Worm (Caenorhabditis elegans): ENCODE measurements around the gene rcs-1.

The rcs-1 gene

DNA sequence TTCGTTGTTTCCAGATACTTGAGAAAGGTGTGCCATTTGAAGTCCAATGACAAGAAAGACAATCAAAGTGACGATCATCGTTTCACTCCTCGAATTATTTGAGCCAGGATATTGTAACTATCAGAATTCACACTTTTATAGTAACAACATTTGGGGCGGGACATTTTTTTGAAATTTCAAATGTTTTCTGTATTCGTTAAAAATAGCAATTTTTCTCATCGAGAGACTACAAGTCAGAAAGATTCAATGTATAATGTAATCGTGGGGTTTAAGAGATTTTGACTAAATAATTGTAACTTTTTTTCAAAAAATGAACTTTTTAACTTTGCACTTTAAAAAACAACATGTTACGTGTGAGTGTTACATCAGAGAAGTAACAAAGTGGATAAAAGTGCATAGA is 38.2 kb upstream of the rcs-1 start, which contains the start of gene ins-9:
TSS of gene ins-9 (minus strand) at position 101 of the 400 bp plus-strand sequence.
- TF ChIP-seq php-3 (GFP tag; IDR thresholded peaks at IDR 0.05) (no peak), dmd-6 (GFP tag; IDR thresholded peaks at IDR 0.05) (no peak), skn-1 (tag; optimal IDR thresholded peaks at IDR 0.05) (no peak), ceh-32 (tag; optimal IDR thresholded peaks at IDR 0.05; ENCODE audit: poor library complexity) (no peak), Y105C5A.15 (GFP tag; IDR thresholded peaks at IDR 0.05) (no peak), unc-39 (tag; optimal IDR thresholded peaks at IDR 0.05) (no peak), nhr-11 (tag; optimal IDR thresholded peaks at IDR 0.05) (no peak), lin-13 (GFP tag; optimal IDR thresholded peaks at IDR 0.05) (no peak), ctbp-1 (GFP tag; IDR thresholded peaks at IDR 0.05) (no peak), tag-97 (GFP tag; IDR thresholded peaks at IDR 0.05) (no peak), ZK546.5 (tag; optimal IDR thresholded peaks at IDR 0.05) (no peak), F44E2.7 (GFP tag; IDR thresholded peaks at IDR 0.05) (no peak), nhr-111 (GFP tag; optimal IDR thresholded peaks at IDR 0.05) (no peak), set-16 (GFP tag; IDR thresholded peaks at IDR 0.05) (no peak), ceh-20 (GFP tag; IDR thresholded peaks at IDR 0.05) (no peak), daf-16 (GFP tag; optimal IDR thresholded peaks at IDR 0.05) (no peak), daf-16 (tag; optimal IDR thresholded peaks at IDR 0.05) (no peak)

DNA sequence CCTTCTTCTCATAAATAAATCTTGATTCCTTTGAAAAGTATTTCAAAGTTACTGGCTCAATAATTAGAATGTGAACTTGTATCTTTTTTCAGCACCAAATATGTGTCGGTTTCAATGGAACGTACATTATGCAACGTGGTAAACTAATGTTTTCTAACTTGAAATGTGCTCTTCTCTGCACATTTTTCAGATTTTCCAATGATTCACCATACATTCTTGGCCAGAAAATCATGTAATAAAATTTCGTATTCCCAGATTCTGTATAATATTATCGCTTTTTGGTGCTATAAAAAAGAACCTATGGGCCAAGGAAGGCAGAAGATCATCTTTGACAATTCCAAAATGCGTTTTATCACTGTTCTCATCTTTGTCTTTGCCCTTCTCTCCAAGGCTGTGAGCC is 32.6 kb upstream of the rcs-1 start, which contains the start of gene C06E2.9:
TSS of gene C06E2.9 (plus strand) at position 301 of the 400 bp plus-strand sequence.
- TF ChIP-seq nhr-102 (tag; optimal IDR thresholded peaks at IDR 0.05) (no peak), unc-62 (GFP tag; optimal IDR thresholded peaks at IDR 0.05 in 1 of 2) (peak in 1 of 2 experiments; percentile 2), unc-62 (tag; optimal IDR thresholded peaks at IDR 0.05) (no peak)

DNA sequence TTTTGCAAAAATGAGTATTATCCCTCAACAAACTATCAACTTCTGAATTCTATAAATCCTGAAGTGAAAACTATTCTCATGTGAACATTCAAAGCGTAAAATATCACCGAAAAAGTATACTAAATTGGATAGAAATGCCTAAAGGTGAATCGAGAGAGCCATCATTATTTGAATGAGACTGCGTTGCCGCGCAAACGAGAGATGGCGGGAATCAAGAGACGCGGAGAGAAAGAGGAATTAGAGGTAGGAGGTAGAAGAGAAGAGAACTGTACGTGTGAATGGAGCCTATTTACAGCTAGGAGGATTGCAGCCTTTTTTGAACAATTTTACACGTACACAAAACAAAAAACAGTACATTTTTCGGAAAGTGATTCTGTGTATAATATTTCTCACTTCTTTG is 31.2 kb upstream of the rcs-1 start:
- TF ChIP-seq vab-7 (GFP tag; IDR thresholded peaks at IDR 0.05) = no peak
- peak; percentile 26 for TF ChIP-seq dpl-1 (GFP tag; optimal IDR thresholded peaks at IDR 0.05)
- TF ChIP-seq spr-1 (tag; optimal IDR thresholded peaks at IDR 0.05) = no peak

DNA sequence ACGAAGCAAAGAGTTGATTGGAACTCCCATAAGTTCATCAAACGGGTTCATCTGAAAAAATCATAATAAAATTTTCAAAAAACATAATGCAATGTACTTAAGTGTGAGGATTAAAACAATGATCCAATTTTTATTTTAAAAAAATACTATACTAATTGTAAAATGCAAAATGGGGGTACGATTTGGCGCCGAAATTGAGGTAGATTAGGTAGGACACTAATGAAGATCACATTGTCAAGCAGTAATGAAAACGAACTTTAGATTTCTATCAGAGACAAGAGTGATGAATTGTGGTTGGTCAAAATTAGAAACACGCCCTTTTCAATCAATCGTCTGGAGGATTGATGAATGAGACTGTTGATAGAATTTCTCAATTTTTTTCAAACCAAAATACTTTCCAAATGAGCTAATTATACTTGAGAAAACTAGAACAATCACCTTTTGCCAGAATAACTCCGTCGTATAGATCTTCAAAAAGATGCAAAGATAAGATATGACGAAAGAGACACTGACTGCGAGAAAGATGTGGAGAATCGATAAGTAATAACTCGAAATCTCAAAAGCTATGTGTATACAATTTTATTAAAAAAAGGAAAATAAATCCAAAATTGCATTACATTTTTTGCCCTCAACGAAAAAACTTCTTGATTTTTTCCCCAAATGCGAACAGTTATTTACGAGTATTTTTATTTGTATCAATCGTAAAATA is 29.7 kb upstream of the rcs-1 start, which contains the start of gene C06E2.5:
TSS of gene C06E2.5 (minus strand) at position 51 of the 709 bp plus-strand sequence.
- TF ChIP-seq unc-62 (GFP tag; optimal IDR thresholded peaks at IDR 0.05 in 1 of 2) = peak in 1 of 2 experiments; percentile 45
- TF ChIP-seq unc-62 (tag; optimal IDR thresholded peaks at IDR 0.05) = no peak
- no peak for TF ChIP-seq gei-8 (GFP tag; optimal IDR thresholded peaks at IDR 0.05)
- no peak for TF ChIP-seq lin-1 (GFP tag; IDR thresholded peaks at IDR 0.05)
- no peak for TF ChIP-seq duxl-1 (tag; optimal IDR thresholded peaks at IDR 0.05; ENCODE audit: poor library complexity)
- TF ChIP-seq egl-27 (tag; optimal IDR thresholded peaks at IDR 0.05) = no peak
- no peak for TF ChIP-seq ZK546.5 (tag; optimal IDR thresholded peaks at IDR 0.05)

DNA sequence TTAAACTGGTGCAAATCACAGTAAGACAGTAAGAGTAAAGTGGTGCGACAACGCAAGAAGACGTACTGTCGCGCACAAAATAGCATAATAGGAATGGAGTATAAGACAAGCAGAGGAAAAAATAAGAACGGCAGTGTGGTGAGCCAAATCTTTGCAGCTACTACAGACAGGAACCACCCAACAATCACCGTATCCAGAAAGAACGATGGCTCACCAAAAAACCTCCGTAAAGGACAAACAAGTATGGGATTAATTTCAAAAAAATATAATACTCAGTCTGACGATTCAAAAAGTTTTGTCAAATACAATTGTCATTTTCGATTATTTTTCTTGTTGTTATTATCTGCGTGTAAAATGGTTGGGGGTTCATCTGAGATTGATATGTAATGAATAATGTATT is 26.1 kb upstream of the rcs-1 start:
- no peak for TF ChIP-seq mdt-29 (GFP tag; IDR thresholded peaks at IDR 0.05)
- TF ChIP-seq dve-1 (tag; optimal IDR thresholded peaks at IDR 0.05; ENCODE audit: insufficient read depth) = no peak
- TF ChIP-seq ctbp-1 (GFP tag; IDR thresholded peaks at IDR 0.05) = no peak
- TF ChIP-seq aha-1 (tag) = peak; percentile 93
- TF ChIP-seq nhr-41 (GFP tag; IDR thresholded peaks at IDR 0.05) = no peak
- TF ChIP-seq Y48G9A.11 (GFP tag; IDR thresholded peaks at IDR 0.05) = no peak

DNA sequence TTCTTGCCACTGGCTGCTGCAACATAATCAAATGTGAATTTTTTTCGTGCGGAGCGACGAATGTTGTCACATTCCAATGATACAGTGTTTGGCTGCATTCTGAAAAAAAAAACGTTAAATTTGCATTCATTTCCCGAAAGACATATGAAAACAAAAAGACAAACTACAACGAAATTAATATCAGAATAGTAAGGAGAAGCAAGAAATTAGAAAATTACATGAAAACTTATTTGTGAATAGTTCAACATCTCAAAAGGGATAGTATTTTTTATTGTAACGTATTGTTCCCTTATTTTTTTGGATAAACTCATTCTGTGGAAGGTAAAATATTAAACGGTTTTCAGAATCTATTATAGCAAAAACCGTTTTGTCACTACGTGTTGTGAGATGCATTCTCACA is 25.2 kb upstream of the rcs-1 start, which contains the start of gene sprp-4:
TSS of gene sprp-4 (minus strand) at position 101 of the 400 bp plus-strand sequence.
- TF ChIP-seq aly-2 (tag; optimal IDR thresholded peaks at IDR 0.05) = no peak
- no peak for TF ChIP-seq jun-1 (tag; optimal IDR thresholded peaks at IDR 0.05)
- TF ChIP-seq nhr-77 (tag; optimal IDR thresholded peaks at IDR 0.05) = no peak
- no peak for TF ChIP-seq ctbp-1 (GFP tag; IDR thresholded peaks at IDR 0.05)
- TF ChIP-seq spr-1 (tag; optimal IDR thresholded peaks at IDR 0.05) = no peak
- TF ChIP-seq lir-3 (tag; optimal IDR thresholded peaks at IDR 0.05) = no peak
- TF ChIP-seq nhr-237 (tag; optimal IDR thresholded peaks at IDR 0.05) = no peak
- no peak for TF ChIP-seq attf-4 (tag; optimal IDR thresholded peaks at IDR 0.05)
- TF ChIP-seq nhr-41 (GFP tag; IDR thresholded peaks at IDR 0.05) = no peak
- TF ChIP-seq madf-5 (GFP tag; IDR thresholded peaks at IDR 0.05) = no peak
- no peak for TF ChIP-seq ama-1 (optimal IDR thresholded peaks at IDR 0.05)
- TF ChIP-seq tra-1 (GFP tag; IDR thresholded peaks at IDR 0.05) = no peak
- TF ChIP-seq lin-15B (tag; optimal IDR thresholded peaks at IDR 0.05) = no peak
- no peak for TF ChIP-seq ceh-44 (GFP tag; IDR thresholded peaks at IDR 0.05)
